Fruit fly (Drosophila melanogaster) whole organism, wandering third instar larva: Measurements from ENCODE around the gene CG12081.

Experiments used
- Abd-B ChIP-seq: fragments of >200 bp; optimal IDR thresholded peaks from 2 replicates; lab custom pipeline; 2017; ENCODE audit warnings: missing biosample characterization, missing genetic modification characterization
- CG32264 ChIP-seq: fragments of 200-800 bp; sonication (Bioruptor generic); optimal IDR thresholded peaks from 2 replicates; lab custom pipeline; 2016; ENCODE audit warnings: missing biosample characterization, missing genetic modification characterization
- CG9705 ChIP-seq: fragments of 200-800 bp; sonication (Bioruptor generic); optimal IDR thresholded peaks from 2 replicates; lab custom pipeline; 2018; ENCODE audit warnings: missing biosample characterization, mild to moderate bottlenecking, missing genetic modification characterization
- CrebA ChIP-seq: fragments of 200-800 bp; sonication (Bioruptor generic); optimal IDR thresholded peaks from 2 replicates; lab custom pipeline; 2016; ENCODE audit warnings: missing biosample characterization, mild to moderate bottlenecking, missing genetic modification characterization, borderline replicate concordance
- Dif ChIP-seq: fragments of 200-275, 200-300 bp; sonication (Bioruptor generic); optimal IDR thresholded peaks from 2 replicates; lab custom pipeline; 2018; ENCODE audit warnings: missing biosample characterization, missing genetic modification characterization; ENCODE audit not compliant: partially characterized antibody
- GATAd ChIP-seq: sonication (Bioruptor generic); optimal IDR thresholded peaks from 2 replicates; lab custom pipeline; 2016; ENCODE audit warnings: missing biosample characterization, missing genetic modification characterization
- HLH106 ChIP-seq: fragments of 200-800 bp; optimal IDR thresholded peaks from 3 replicates; lab custom pipeline; 2019; ENCODE audit warnings: missing biosample characterization, mild to moderate bottlenecking, missing genetic modification characterization, moderate library complexity
- Hnf4 ChIP-seq: fragments of 200-800 bp; sonication (Bioruptor generic); optimal IDR thresholded peaks from 2 replicates; lab custom pipeline; 2016; ENCODE audit warnings: missing biosample characterization, mild to moderate bottlenecking, missing genetic modification characterization
- Hr78 ChIP-seq: fragments of >200 bp; optimal IDR thresholded peaks from 2 replicates; lab custom pipeline; 2017; ENCODE audit warnings: missing biosample characterization, missing genetic modification characterization
- Jra ChIP-seq: sonication (Bioruptor generic); optimal IDR thresholded peaks from 2 replicates; lab custom pipeline; 2016; ENCODE audit warnings: missing biosample characterization, missing genetic modification characterization
- Mio ChIP-seq: sonication (Bioruptor generic); optimal IDR thresholded peaks from 2 replicates; lab custom pipeline; 2016; ENCODE audit warnings: missing biosample characterization, missing genetic modification characterization
- Myc ChIP-seq: fragments of >200 bp; optimal IDR thresholded peaks from 2 replicates; lab custom pipeline; 2017
- N ChIP-seq: fragments of >200 bp; optimal IDR thresholded peaks from 2 replicates; lab custom pipeline; 2018; ENCODE audit warnings: missing biosample characterization, missing external identifiers, missing genetic modification characterization
- OdsH ChIP-seq: fragments of 200-800 bp; sonication (Bioruptor generic); optimal IDR thresholded peaks from 2 replicates; lab custom pipeline; 2016; ENCODE audit warnings: missing biosample characterization, mild to moderate bottlenecking, missing genetic modification characterization
- Rel ChIP-seq, 2 experiments: fragments of 200-800 bp; sonication (Bioruptor generic) in 1 of 2; optimal IDR thresholded peaks; 2 replicates in 1 of 2; 3 replicates in 1 of 2; lab custom pipeline; 2016 to 2019; ENCODE audit warnings: mild to moderate bottlenecking in 2 of 2, missing biosample characterization in 2 of 2, missing genetic modification characterization in 2 of 2, moderate library complexity in 1 of 2
- Sp1 ChIP-seq: fragments of 200-800 bp; sonication (Bioruptor generic); optimal IDR thresholded peaks from 3 replicates; lab custom pipeline; 2019; ENCODE audit warnings: missing biosample characterization, mild to moderate bottlenecking, missing genetic modification characterization, moderate library complexity
- Vsx2 ChIP-seq: fragments of 200-300, 225-300 bp; sonication (Bioruptor generic); optimal IDR thresholded peaks from 2 replicates; lab custom pipeline; 2018; ENCODE audit warnings: missing biosample characterization, missing genetic modification characterization; ENCODE audit not compliant: partially characterized antibody
- br ChIP-seq: fragments of 200-800 bp; sonication (Bioruptor generic); optimal IDR thresholded peaks from 2 replicates; lab custom pipeline; 2016; ENCODE audit warnings: missing biosample characterization, missing genetic modification characterization
- brk ChIP-seq: fragments of 200-800 bp; sonication (Bioruptor generic); optimal IDR thresholded peaks from 2 replicates; lab custom pipeline; 2016; ENCODE audit warnings: missing biosample characterization, mild to moderate bottlenecking, missing genetic modification characterization
- dl ChIP-seq, 2 experiments: fragments of 175-275, 200-275 bp in 1 of 2; fragments of 200-275 bp in 1 of 2; sonication (Bioruptor generic); optimal IDR thresholded peaks; lab custom pipeline; 2018; ENCODE audit warnings: mild to moderate bottlenecking in 2 of 2, missing biosample characterization in 2 of 2, missing genetic modification characterization in 2 of 2, moderate library complexity in 2 of 2; ENCODE audit not compliant: partially characterized antibody in 2 of 2, insufficient read depth in 1 of 2
- dmrt93B ChIP-seq: fragments of 200-800 bp; sonication (Bioruptor generic); optimal IDR thresholded peaks from 2 replicates; lab custom pipeline; 2018; ENCODE audit warnings: missing biosample characterization, mild to moderate bottlenecking, missing genetic modification characterization
- dsf ChIP-seq: sonication (Bioruptor generic); optimal IDR thresholded peaks from 2 replicates; lab custom pipeline; 2016; ENCODE audit warnings: missing biosample characterization, missing genetic modification characterization, borderline replicate concordance
- ey ChIP-seq: fragments of 200-800 bp; sonication (Bioruptor generic); optimal IDR thresholded peaks from 2 replicates; lab custom pipeline; 2016; ENCODE audit warnings: missing biosample characterization, missing genetic modification characterization
- foxo ChIP-seq, 2 experiments: fragments of 200-800 bp; sonication (Bioruptor generic); optimal IDR thresholded peaks; 2 replicates in 1 of 2; 3 replicates in 1 of 2; lab custom pipeline; 2016 to 2017; ENCODE audit warnings: missing biosample characterization in 2 of 2, missing genetic modification characterization in 2 of 2
- fru ChIP-seq: fragments of 200-800 bp; sonication (Bioruptor generic); optimal IDR thresholded peaks from 3 replicates; lab custom pipeline; 2016; ENCODE audit warnings: missing biosample characterization, mild to moderate bottlenecking, missing genetic modification characterization
- h ChIP-seq: fragments of 200-800 bp; sonication (Bioruptor generic); optimal IDR thresholded peaks from 3 replicates; lab custom pipeline; 2016; ENCODE audit warnings: missing biosample characterization, mild to moderate bottlenecking, missing genetic modification characterization
- lola ChIP-seq: fragments of >200 bp; optimal IDR thresholded peaks from 2 replicates; lab custom pipeline; 2017; ENCODE audit warnings: missing biosample characterization, missing genetic modification characterization
- pan ChIP-seq: fragments of >200 bp; optimal IDR thresholded peaks from 2 replicates; lab custom pipeline; 2017
- psq ChIP-seq: fragments of 200-800 bp; sonication (Bioruptor generic); optimal IDR thresholded peaks from 3 replicates; lab custom pipeline; 2017; ENCODE audit warnings: missing biosample characterization, mild to moderate bottlenecking, missing genetic modification characterization, moderate library complexity
- rgr ChIP-seq: fragments of 200-800 bp; sonication (Bioruptor generic); optimal IDR thresholded peaks from 3 replicates; lab custom pipeline; 2016; ENCODE audit warnings: missing biosample characterization, mild to moderate bottlenecking, missing genetic modification characterization
- sage ChIP-seq: fragments of 200-800 bp; sonication (Bioruptor generic); optimal IDR thresholded peaks from 2 replicates; lab custom pipeline; 2016; ENCODE audit warnings: missing biosample characterization, mild to moderate bottlenecking, missing genetic modification characterization
- sv ChIP-seq: fragments of 200-800 bp; sonication (Bioruptor generic); optimal IDR thresholded peaks from 3 replicates; lab custom pipeline; 2016; ENCODE audit warnings: missing biosample characterization, missing genetic modification characterization
- tai ChIP-seq: sonication (Bioruptor generic); optimal IDR thresholded peaks from 2 replicates; lab custom pipeline; 2016; ENCODE audit warnings: missing biosample characterization, missing genetic modification characterization
- usp ChIP-seq: fragments of >200 bp; optimal IDR thresholded peaks from 2 replicates; lab custom pipeline; 2017; ENCODE audit warnings: missing biosample characterization, missing genetic modification characterization
- woc ChIP-seq: sonication (Bioruptor generic); optimal IDR thresholded peaks from 2 replicates; lab custom pipeline; 2016; ENCODE audit warnings: missing biosample characterization, mild to moderate bottlenecking, missing genetic modification characterization

Gene CG12081

dm6 chrX:8574672-8575350 is 13.8 kb upstream of the CG12081 start:
- TF ChIP-seq dl (GFP tag; optimal IDR thresholded peaks at IDR 0.05; lab: Kevin White, UChicago; ENCODE audit: insufficient read depth in 1 of 2, partially characterized antibody in 2 of 2) (no peak), woc (peak; percentile 22), fru (GFP tag; lab: Kevin White, UChicago) (peak; percentile 61), ey (peak; percentile 50), lola (GFP tag; lab: Kevin White, UChicago) (no peak), tai (peak; percentile 9), N (no peak), Jra (peak; percentile 64), dsf (no peak), sage (GFP tag; lab: Kevin White, UChicago) (no peak), GATAd (GFP tag; lab: Kevin White, UChicago) (no peak), Hr78 (no peak), OdsH (GFP tag; lab: Kevin White, UChicago) (peak; percentile 21), CG9705 (GFP tag; lab: Kevin White, UChicago) (no peak), Hnf4 (peak; percentile 0), Abd-B (GFP tag; lab: Kevin White, UChicago) (no peak), CrebA (GFP tag; lab: Kevin White, UChicago) (no peak), Mio (no peak), Sp1 (GFP tag; lab: Kevin White, UChicago) (peak; percentile 16), Vsx2 (GFP tag; lab: Kevin White, UChicago) (no peak), rgr (peak; percentile 68), Rel (GFP tag; optimal IDR thresholded peaks at IDR 0.05; lab: Kevin White, UChicago) (no peak), Rel (tag; optimal IDR thresholded peaks at IDR 0.05; lab: Kevin White, UChicago) (no peak), pan (lab: Kevin White, UChicago) (no peak), usp (GFP tag; lab: Kevin White, UChicago) (no peak), brk (no peak), Dif (GFP tag; lab: Kevin White, UChicago) (no peak), HLH106 (tag; lab: Kevin White, UChicago) (peak; percentile 48), h (GFP tag; lab: Kevin White, UChicago) (peak; percentile 55), foxo (GFP tag; optimal IDR thresholded peaks at IDR 0.05; lab: Kevin White, UChicago) (peak in 1 of 2 experiments; percentile 65), Myc (lab: Kevin White, UChicago) (no peak), CG32264 (no peak), br (GFP tag; lab: Kevin White, UChicago) (peak; percentile 18), psq (no peak)
- TF ChIP-seq, all 38 proteins: peak for 13

dm6 chrX:8576675-8577074 is 11.9 kb upstream of the CG12081 start:
- TF ChIP-seq lola (GFP tag; lab: Kevin White, UChicago) (no peak), Rel (GFP tag; optimal IDR thresholded peaks at IDR 0.05; lab: Kevin White, UChicago) (no peak), Rel (tag; optimal IDR thresholded peaks at IDR 0.05; lab: Kevin White, UChicago) (peak; percentile 67)

dm6 chrX:8579097-8579496 is 9.5 kb upstream of the CG12081 start:
- no peak for TF ChIP-seq tai
- no peak for TF ChIP-seq psq
- no peak for TF ChIP-seq Myc (lab: Kevin White, UChicago)
- no peak for TF ChIP-seq Sp1 (GFP tag; lab: Kevin White, UChicago)
- TF ChIP-seq fru (GFP tag; lab: Kevin White, UChicago): no peak
- no peak for TF ChIP-seq OdsH (GFP tag; lab: Kevin White, UChicago)
- no peak for TF ChIP-seq N
- no peak for TF ChIP-seq woc
- no peak for TF ChIP-seq dmrt93B (GFP tag; lab: Kevin White, UChicago)
- TF ChIP-seq dl (GFP tag; optimal IDR thresholded peaks at IDR 0.05; lab: Kevin White, UChicago; ENCODE audit: insufficient read depth in 1 of 2, partially characterized antibody in 2 of 2): no peak
- TF ChIP-seq sv (GFP tag; lab: Kevin White, UChicago): no peak
- no peak for TF ChIP-seq CrebA (GFP tag; lab: Kevin White, UChicago)
- no peak for TF ChIP-seq Hnf4
- TF ChIP-seq rgr: no peak
- TF ChIP-seq foxo (GFP tag; optimal IDR thresholded peaks at IDR 0.05; lab: Kevin White, UChicago): no peak
- no peak for TF ChIP-seq Mio
- no peak for TF ChIP-seq h (GFP tag; lab: Kevin White, UChicago)
